Worm (Caenorhabditis elegans) whole organism, L2 larva: ENCODE data around the gene acs-21.

Experiments used
- elt-3 ChIP-seq: sonication (generic microtip); optimal IDR thresholded peaks from 2 replicates; lab custom pipeline; 2017; ENCODE audit warnings: missing biosample characterization, missing genetic modification characterization
- lin-11 ChIP-seq: fragments of 150-350 bp; sonication (generic microtip); optimal IDR thresholded peaks from 2 replicates; lab custom pipeline; 2014; ENCODE audit warnings: missing biosample characterization, missing genetic modification characterization, inconsistent platforms, mixed read lengths
- lin-39 ChIP-seq: fragments of 150-350 bp; optimal IDR thresholded peaks from 2 replicates; lab custom pipeline; 2014; ENCODE audit warnings: missing biosample characterization, missing genetic modification reagents, missing genetic modification characterization
- mbf-1 ChIP-seq: sonication (generic microtip); optimal IDR thresholded peaks from 2 replicates; lab custom pipeline; 2017; ENCODE audit warnings: missing biosample characterization, missing genetic modification characterization
- nhr-25 ChIP-seq: fragments of 150-350 bp; sonication (generic microtip); optimal IDR thresholded peaks from 3 replicates; lab custom pipeline; 2014; ENCODE audit warnings: missing biosample characterization, missing genetic modification characterization
- nhr-77 ChIP-seq: fragments of 150-350 bp; optimal IDR thresholded peaks from 2 replicates; lab custom pipeline; 2014; ENCODE audit warnings: missing biosample characterization, missing genetic modification characterization
- sma-9 ChIP-seq, 2 experiments: fragments of 150-350 bp in 1 of 2; sonication (generic microtip) in 1 of 2; optimal IDR thresholded peaks; 2 replicates each; lab custom pipeline; 2014 to 2016; ENCODE audit warnings: missing genetic modification characterization in 2 of 2, mild to moderate bottlenecking in 1 of 2, missing biosample characterization in 1 of 2, missing compliant biosample characterization in 1 of 2, missing genetic modification reagents in 1 of 2, moderate library complexity in 1 of 2
- snpc-4 ChIP-seq: fragments of 150-350 bp; optimal IDR thresholded peaks from 2 replicates; lab custom pipeline; 2014; ENCODE audit warnings: missing biosample characterization, missing genetic modification characterization

ce11 chrV:3086260-3086659 lies 2.6 kb upstream of the acs-21 start, which contains the start of gene srt-8:
- TF ChIP-seq elt-3 (tag; lab: Kevin White, UChicago): no peak
- TF ChIP-seq lin-11 (tag; lab: Kevin White, UChicago): no peak
- TF ChIP-seq nhr-77: no peak
- no peak for TF ChIP-seq snpc-4 (tag; lab: Kevin White, UChicago)
- TF ChIP-seq nhr-25 (tag; lab: Kevin White, UChicago): no peak
- TF ChIP-seq mbf-1 (tag; lab: Kevin White, UChicago): no peak
- TF ChIP-seq sma-9 (GFP tag; optimal IDR thresholded peaks at IDR 0.05; lab: Kevin White, UChicago): no peak
- no peak for TF ChIP-seq sma-9 (tag; optimal IDR thresholded peaks at IDR 0.05; lab: Kevin White, UChicago)
- no peak for TF ChIP-seq lin-39 (tag; lab: Kevin White, UChicago)
